Fruit fly (Drosophila melanogaster): ENCODE results near the gene Acsx2.

DNA sequence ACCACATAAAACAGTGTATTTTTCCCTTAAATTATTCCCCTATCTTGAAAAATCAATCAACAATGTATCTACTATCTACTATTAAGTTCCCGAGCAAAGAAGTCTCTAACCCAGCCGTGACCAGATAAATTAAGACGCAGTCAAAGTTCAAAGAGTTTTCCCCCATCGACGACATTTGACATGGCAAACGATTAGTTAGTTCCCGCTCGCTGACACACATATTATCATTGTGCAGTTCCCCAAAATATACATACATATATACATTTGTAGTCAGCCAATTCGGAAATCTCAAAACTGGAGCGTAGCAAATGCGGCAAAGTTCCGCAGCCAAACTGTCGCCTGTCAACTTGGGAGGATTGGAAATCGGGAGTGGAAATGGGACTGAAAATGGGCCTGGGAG lies 28.6 kb downstream of the Acsx2 start:
- TF ChIP-seq psq (GFP tag; optimal IDR thresholded peaks at IDR 0.05) (no peak), OdsH (GFP tag; optimal IDR thresholded peaks at IDR 0.05) (no peak), h (GFP tag; optimal IDR thresholded peaks at IDR 0.05) (no peak), sv (GFP tag; optimal IDR thresholded peaks at IDR 0.05) (no peak), woc (GFP tag; optimal IDR thresholded peaks at IDR 0.05) (no peak), pan (optimal IDR thresholded peaks at IDR 0.05) (no peak), Hr78 (GFP tag; optimal IDR thresholded peaks at IDR 0.05) (no peak), Rel (GFP tag; optimal IDR thresholded peaks at IDR 0.05) (no peak), Rel (tag; optimal IDR thresholded peaks at IDR 0.05) (no peak), CrebA (GFP tag; optimal IDR thresholded peaks at IDR 0.05; ENCODE audit: borderline replicate concordance) (no peak)

All from whole organism, wandering third instar larva.